Worm (Caenorhabditis elegans): ENCODE results near the gene F13E9.19.

The F13E9.19 gene

DNA sequence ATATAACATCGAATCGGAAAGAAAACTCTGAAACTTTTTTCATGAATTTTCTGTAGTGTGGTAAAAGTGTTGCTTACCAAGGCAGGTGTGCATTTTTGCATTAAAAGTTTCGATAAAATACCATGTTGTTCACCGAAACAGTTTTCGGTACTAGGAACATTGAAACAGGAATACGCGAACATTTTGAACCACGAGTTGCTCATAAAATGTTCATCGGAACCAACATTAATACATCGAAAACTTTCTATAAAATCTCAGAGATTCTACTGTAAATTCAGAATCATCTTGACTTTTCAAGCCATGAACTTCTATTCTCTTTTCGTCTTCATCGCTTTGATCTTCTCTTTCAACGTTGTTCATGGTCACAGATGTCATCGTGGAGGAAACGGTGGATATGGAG is 18.9 kb upstream of the F13E9.19 start, which contains the start of gene fipr-15:
Gene fipr-15, plus strand, starts transcription at position 301 of the 400 bp plus-strand sequence.
- TF ChIP-seq mab-5 (tag; optimal IDR thresholded peaks at IDR 0.05) (no peak), elt-1 (tag; optimal IDR thresholded peaks at IDR 0.05; ENCODE audit: borderline replicate concordance, insufficient read depth) (no peak), blmp-1 (tag; optimal IDR thresholded peaks at IDR 0.05) (no peak)

ce11 chrIV:10881230-10881629 is 18.0 kb upstream of the F13E9.19 start, which contains the start of gene F13E9.13:
Gene F13E9.13, plus strand, starts transcription at chrIV:10881546.
- TF ChIP-seq unc-62 (GFP tag; optimal IDR thresholded peaks at IDR 0.05) (no peak), elt-1 (tag; optimal IDR thresholded peaks at IDR 0.05; ENCODE audit: borderline replicate concordance, insufficient read depth) (peak; percentile 88)

ce11 chrIV:10884263-10884662 is 14.9 kb upstream of the F13E9.19 start, which contains the start of gene F13E9.5:
Gene F13E9.5, minus strand, starts transcription at chrIV:10884363.
- TF ChIP-seq unc-62 (GFP tag; optimal IDR thresholded peaks at IDR 0.05) (no peak), nhr-2 (tag; optimal IDR thresholded peaks at IDR 0.05) (no peak), unc-39 (tag; optimal IDR thresholded peaks at IDR 0.05) (no peak), nhr-28 (tag; optimal IDR thresholded peaks at IDR 0.05) (no peak), ham-2 (GFP tag; optimal IDR thresholded peaks at IDR 0.05) (no peak), cnd-1 (tag; optimal IDR thresholded peaks at IDR 0.05) (no peak), elt-1 (tag; optimal IDR thresholded peaks at IDR 0.05; ENCODE audit: borderline replicate concordance, insufficient read depth) (no peak), lin-32 (GFP tag; optimal IDR thresholded peaks at IDR 0.05) (no peak), ztf-11 (tag; optimal IDR thresholded peaks at IDR 0.05) (no peak), unc-120 (tag; optimal IDR thresholded peaks at IDR 0.05; ENCODE audit: poor library complexity, severe bottlenecking) (no peak), sptf-1 (tag; optimal IDR thresholded peaks at IDR 0.05) (no peak), drap-1 (GFP tag; optimal IDR thresholded peaks at IDR 0.05) (no peak), nhr-12 (tag; optimal IDR thresholded peaks at IDR 0.05) (no peak), lsy-2 (tag; optimal IDR thresholded peaks at IDR 0.05) (no peak), ces-1 (GFP tag; optimal IDR thresholded peaks at IDR 0.05) (no peak), mls-2 (tag; optimal IDR thresholded peaks at IDR 0.05) (no peak), ceh-39 (tag; optimal IDR thresholded peaks at IDR 0.05) (no peak), tbx-8 (GFP tag; optimal IDR thresholded peaks at IDR 0.05) (no peak), zip-8 (tag; optimal IDR thresholded peaks at IDR 0.05) (no peak), snpc-4 (tag; optimal IDR thresholded peaks at IDR 0.05) (no peak)

DNA sequence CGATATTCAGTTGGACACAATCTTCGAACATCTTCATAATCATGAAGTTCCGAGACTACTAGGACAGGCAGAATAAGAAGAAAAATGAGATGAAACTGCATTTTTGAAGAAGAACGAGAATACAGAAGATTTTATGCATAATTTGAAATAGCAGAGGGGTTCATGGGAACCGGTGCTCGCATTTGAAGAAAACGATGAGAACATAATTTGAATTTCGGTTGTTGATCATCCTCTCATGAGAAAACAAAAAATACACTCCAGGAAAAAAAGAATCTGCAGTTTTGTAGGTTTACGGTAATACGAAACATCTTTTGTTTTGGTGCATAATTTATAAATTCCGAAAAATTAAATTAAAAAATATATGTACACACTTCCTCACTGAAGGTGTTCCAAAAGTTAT is 13.3 kb upstream of the F13E9.19 start, which contains the start of gene srlf-11:
Gene srlf-11, minus strand, starts transcription at position 101 of the 400 bp plus-strand sequence.
- TF ChIP-seq snpc-4 (tag; optimal IDR thresholded peaks at IDR 0.05) (no peak), unc-120 (tag; optimal IDR thresholded peaks at IDR 0.05; ENCODE audit: poor library complexity, severe bottlenecking) (no peak), unc-62 (GFP tag; optimal IDR thresholded peaks at IDR 0.05) (no peak), mls-2 (tag; optimal IDR thresholded peaks at IDR 0.05) (no peak), bed-3 (GFP tag; optimal IDR thresholded peaks at IDR 0.05) (no peak), pha-4 (tag; optimal IDR thresholded peaks at IDR 0.05) (no peak), flh-1 (GFP tag; optimal IDR thresholded peaks at IDR 0.05) (no peak), drap-1 (GFP tag; optimal IDR thresholded peaks at IDR 0.05) (no peak), ceh-83 (GFP tag; optimal IDR thresholded peaks at IDR 0.05) (no peak), unc-39 (tag; optimal IDR thresholded peaks at IDR 0.05) (no peak), sem-2 (GFP tag; optimal IDR thresholded peaks at IDR 0.05) (no peak), M03D4.4 (tag; optimal IDR thresholded peaks at IDR 0.05) (no peak), ceh-39 (tag; optimal IDR thresholded peaks at IDR 0.05) (no peak)

- TF ChIP-seq ztf-11 (tag; optimal IDR thresholded peaks at IDR 0.05) (no peak), blmp-1 (tag; optimal IDR thresholded peaks at IDR 0.05) (no peak), nhr-76 (tag; optimal IDR thresholded peaks at IDR 0.05) (no peak), mep-1 (tag; optimal IDR thresholded peaks at IDR 0.05) (no peak), zip-8 (tag; optimal IDR thresholded peaks at IDR 0.05) (no peak), unc-120 (tag; optimal IDR thresholded peaks at IDR 0.05; ENCODE audit: poor library complexity, severe bottlenecking) (no peak), drap-1 (GFP tag; optimal IDR thresholded peaks at IDR 0.05) (no peak), pha-4 (tag; optimal IDR thresholded peaks at IDR 0.05) (no peak), flh-1 (GFP tag; optimal IDR thresholded peaks at IDR 0.05) (no peak), mls-2 (tag; optimal IDR thresholded peaks at IDR 0.05) (no peak)
Observed at ce11 chrIV:10887285-10887684, 11.9 kb upstream of the F13E9.19 start, which contains the start of gene F13E9.16. Gene F13E9.16, minus strand, starts transcription at chrIV:10887385.

Data from whole organism, mixed stage, embryonic.